Worm (Caenorhabditis elegans) whole organism, young adult: ENCODE results near the gene F32D8.11.

Experiments
- F49E8.2 ChIP-seq: sonication (generic microtip); optimal IDR thresholded peaks from 3 replicates; lab custom pipeline; 2017; ENCODE audit warnings: missing genetic modification characterization, mild to moderate bottlenecking, missing compliant biosample characterization, antibody characterized with exemption, moderate library complexity; ENCODE audit not compliant: insufficient read depth
- F52B5.7 ChIP-seq: sonication (generic microtip); optimal IDR thresholded peaks from 2 replicates; lab custom pipeline; 2016; ENCODE audit warnings: mild to moderate bottlenecking, missing genetic modification characterization, missing compliant biosample characterization
- F57C9.4 ChIP-seq: sonication (generic microtip); optimal IDR thresholded peaks from 2 replicates; lab custom pipeline; 2017; ENCODE audit warnings: mild to moderate bottlenecking, missing genetic modification characterization, missing compliant biosample characterization
- K12H6.12 ChIP-seq: fragments of 200-800 bp; sonication (Bioruptor generic); optimal IDR thresholded peaks from 2 replicates; lab custom pipeline; 2018; ENCODE audit warnings: mild to moderate bottlenecking, missing genetic modification characterization, missing compliant biosample characterization
- Y53G8AR.9 ChIP-seq: fragments of 200-800 bp; sonication (Bioruptor generic); conservative IDR thresholded peaks from 2 replicates; pipeline ENCODE4 v1.3.6; 2022; ENCODE audit warnings: missing genetic modification reagents, missing genetic modification characterization, missing compliant biosample characterization
- attf-3 ChIP-seq: fragments of 200-800 bp; sonication (Bioruptor generic); conservative IDR thresholded peaks from 2 replicates; pipeline ENCODE4 v1.3.6; 2022; ENCODE audit warnings: missing genetic modification reagents, missing genetic modification characterization, missing compliant biosample characterization
- ceh-100 ChIP-seq: fragments of 200-800 bp; sonication (Bioruptor generic); IDR thresholded peaks from 2 replicates; pipeline ENCODE4 v1.3.6; 2022; ENCODE audit warnings: missing genetic modification reagents, missing genetic modification characterization, missing compliant biosample characterization
- lir-1 ChIP-seq: fragments of 200-800 bp; sonication (Bioruptor generic); conservative IDR thresholded peaks from 2 replicates; pipeline ENCODE4 v1.3.6; 2022; ENCODE audit warnings: missing genetic modification reagents, missing genetic modification characterization, missing compliant biosample characterization
- nfya-2 ChIP-seq: fragments of 200-800 bp; sonication (Bioruptor generic); IDR thresholded peaks from 2 replicates; pipeline ENCODE4 v1.3.6; 2022; ENCODE audit warnings: missing genetic modification reagents, missing genetic modification characterization, missing compliant biosample characterization
- nhr-90 ChIP-seq: sonication (generic microtip); optimal IDR thresholded peaks from 2 replicates; lab custom pipeline; 2016; ENCODE audit warnings: missing genotype, mild to moderate bottlenecking, missing genetic modification characterization, missing compliant biosample characterization
- sea-2 ChIP-seq: fragments of 200-800 bp; sonication (Bioruptor generic); IDR thresholded peaks from 2 replicates; pipeline ENCODE4 v1.3.6; 2022; ENCODE audit warnings: missing genetic modification characterization, missing compliant biosample characterization
- sptf-2 ChIP-seq: fragments of 200-800 bp; sonication (Bioruptor generic); optimal IDR thresholded peaks from 2 replicates; lab custom pipeline; 2018; ENCODE audit warnings: mild to moderate bottlenecking, missing genetic modification characterization, missing compliant biosample characterization
- unc-62 ChIP-seq: fragments of 150-350 bp; optimal IDR thresholded peaks from 2 replicates; lab custom pipeline; 2014; ENCODE audit warnings: missing biosample characterization, missing genetic modification reagents, missing genetic modification characterization

DNA sequence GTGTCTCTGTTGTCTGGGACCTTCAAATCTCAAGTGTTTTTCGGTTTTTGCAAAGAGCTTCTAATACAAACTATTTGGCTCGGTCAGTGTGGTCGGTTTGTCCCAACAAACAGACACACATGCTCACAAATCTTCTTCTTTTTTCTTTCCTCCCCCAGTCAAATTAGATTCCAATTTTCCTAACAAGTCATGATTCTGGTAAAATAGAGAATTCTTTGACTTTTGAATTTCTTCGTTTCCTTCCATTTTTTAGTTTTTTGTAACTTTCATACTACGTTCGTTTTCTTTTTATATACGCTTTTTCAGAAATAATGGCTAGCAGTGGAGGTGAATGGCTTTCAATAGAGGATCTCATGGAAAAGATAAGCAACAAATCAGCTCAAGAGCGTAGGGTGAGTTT lies 14.8 kb upstream of the F32D8.11 start, which contains the start of gene F32D8.15:
- TF ChIP-seq nhr-90 (tag; lab: Kevin White, UChicago) (no peak), ceh-100 (no peak), sea-2 (GFP tag; lab: Robert Waterston, UW) (no peak), lir-1 (no peak), sptf-2 (no peak), F52B5.7 (tag; lab: Kevin White, UChicago) (no peak), attf-3 (no peak), nfya-2 (GFP tag; lab: Robert Waterston, UW) (no peak), unc-62 (GFP tag; lab: Kevin White, UChicago) (no peak), F57C9.4 (tag; lab: Kevin White, UChicago) (no peak), Y53G8AR.9 (GFP tag; lab: Robert Waterston, UW) (no peak), F49E8.2 (tag; lab: Kevin White, UChicago) (no peak), K12H6.12 (tag; lab: Kevin White, UChicago) (no peak)
